Fruit fly (Drosophila melanogaster) whole organism, prepupa: ENCODE data around the gene lic.

Experiments
- CG6792 ChIP-seq: fragments of 200-800 bp; sonication (Bioruptor generic); optimal IDR thresholded peaks from 3 replicates; lab custom pipeline; 2016; ENCODE audit warnings: missing biosample characterization, missing genetic modification characterization
- CG6808 ChIP-seq: fragments of 200-800 bp; sonication (Bioruptor generic); optimal IDR thresholded peaks from 3 replicates; lab custom pipeline; 2017; ENCODE audit warnings: missing biosample characterization, missing genetic modification characterization, mild to moderate bottlenecking, moderate library complexity, missing genetic modification reagents
- cyc ChIP-seq: fragments of 200-800 bp; sonication (Bioruptor generic); optimal IDR thresholded peaks from 3 replicates; lab custom pipeline; 2016; ENCODE audit warnings: missing biosample characterization, missing genetic modification characterization
- fd59A ChIP-seq: fragments of 200-800 bp; sonication (Bioruptor generic); optimal IDR thresholded peaks from 2 replicates; lab custom pipeline; 2017; ENCODE audit warnings: missing biosample characterization, mild to moderate bottlenecking, missing genetic modification characterization, missing genetic modification reagents

DNA sequence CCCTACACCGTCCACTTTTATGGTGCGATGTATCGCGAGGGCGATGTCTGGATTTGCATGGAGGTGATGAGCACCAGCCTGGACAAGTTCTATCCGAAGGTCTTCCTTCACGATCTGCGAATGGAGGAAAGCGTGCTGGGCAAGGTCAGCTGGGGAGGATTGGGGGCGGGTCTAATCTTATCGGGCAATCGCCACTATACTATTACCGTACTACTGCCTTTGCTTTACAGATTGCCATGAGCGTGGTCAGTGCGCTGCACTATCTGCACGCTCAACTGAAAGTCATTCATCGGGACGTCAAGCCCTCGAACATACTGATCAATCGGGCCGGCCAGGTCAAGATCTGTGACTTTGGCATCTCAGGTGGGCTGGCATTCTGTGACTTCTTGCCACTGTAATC is 914 bp downstream of the lic start:
- no peak for TF ChIP-seq fd59A (GFP tag; lab: Kevin White, UChicago)
- no peak for TF ChIP-seq CG6808 (GFP tag; lab: Kevin White, UChicago)
- TF ChIP-seq CG6792 (GFP tag; lab: Kevin White, UChicago) = no peak
- no peak for TF ChIP-seq cyc (GFP tag; lab: Kevin White, UChicago)
